Fruit fly (Drosophila melanogaster): ENCODE data around the gene Akt.

Akt gene

dm6 chr3R:16097661-16098329 lies 1.2 kb upstream of the Akt start (continued):
- peak; percentile 32 for TF ChIP-seq trh (GFP tag; optimal IDR thresholded peaks at IDR 0.05)
- TF ChIP-seq sd (tag; optimal IDR thresholded peaks at IDR 0.05), result no peak
- 0 out of 3 replicates have a peak, but pooled peaks have one; percentile 40 for TF ChIP-seq Dbx (GFP tag; IDR thresholded peaks at IDR 0.05)
- no peak for TF ChIP-seq luna (GFP tag; optimal IDR thresholded peaks at IDR 0.05)
- TF ChIP-seq usp (GFP tag; optimal IDR thresholded peaks at IDR 0.05), result no peak
- no peak for TF ChIP-seq CG31365 (tag; optimal IDR thresholded peaks at IDR 0.05)
- peak; percentile 74 for TF ChIP-seq Hr3 (GFP tag; optimal IDR thresholded peaks at IDR 0.05)
- TF ChIP-seq CG11504 (tag; optimal IDR thresholded peaks at IDR 0.05), result peak; percentile 86
- no peak for TF ChIP-seq zf30C (GFP tag; optimal IDR thresholded peaks at IDR 0.05)
- peak; percentile 71; the same call in 1 of the 2 replicates for TF ChIP-seq Awh (GFP tag; IDR thresholded peaks at IDR 0.05)
- TF ChIP-seq sens-2 (GFP tag; IDR thresholded peaks at IDR 0.05), result peak; percentile 62; the same call in 1 of the 2 replicates
- peak; percentile 50 for TF ChIP-seq CG1792 (GFP tag; optimal IDR thresholded peaks at IDR 0.05)
- TF ChIP-seq fd3F (GFP tag; optimal IDR thresholded peaks at IDR 0.05), result peak; percentile 45
- TF ChIP-seq hbn (GFP tag; IDR thresholded peaks at IDR 0.05; ENCODE audit: partially characterized antibody), result no peak
- peak; percentile 47; the same call in 1 of the 2 replicates for TF ChIP-seq seq (GFP tag; IDR thresholded peaks at IDR 0.05)
- no peak for TF ChIP-seq sima (GFP tag; optimal IDR thresholded peaks at IDR 0.05)
- TF ChIP-seq CG11560 (tag; IDR thresholded peaks at IDR 0.05), result peak; percentile 49; the same call in 1 of the 3 replicates
- TF ChIP-seq CG9817 (tag; optimal IDR thresholded peaks at IDR 0.05), result peak; percentile 48
- TF ChIP-seq CG3847 (GFP tag; IDR thresholded peaks at IDR 0.05), result peak; percentile 50
- peak; percentile 68; the same call in 1 of the 3 replicates for TF ChIP-seq CG2199 (GFP tag; IDR thresholded peaks at IDR 0.05)
- peak; percentile 73 to 88 for TF ChIP-seq chif (GFP tag; optimal IDR thresholded peaks at IDR 0.05)
- TF ChIP-seq Gug (GFP tag; IDR thresholded peaks at IDR 0.05), result peak; percentile 75
- TF ChIP-seq BtbVII (GFP tag; optimal IDR thresholded peaks at IDR 0.05), result no peak
- no peak for TF ChIP-seq HLH4C (GFP tag; IDR thresholded peaks at IDR 0.05; ENCODE audit: partially characterized antibody)
- peak in 1 of 3 experiments; percentile 70 for TF ChIP-seq Stat92E (GFP tag; optimal IDR thresholded peaks at IDR 0.05)
- TF ChIP-seq CG5953 (GFP tag; IDR thresholded peaks at IDR 0.05), result no peak
- peak; percentile 31 for TF ChIP-seq zfh2 (GFP tag; optimal IDR thresholded peaks at IDR 0.05)
- peak in 1 of 2 experiments; percentile 30 for TF ChIP-seq Eip74EF (GFP tag; optimal IDR thresholded peaks at IDR 0.05)
- peak; percentile 78 for TF ChIP-seq Antp (GFP tag; optimal IDR thresholded peaks at IDR 0.05)
- TF ChIP-seq Bdp1 (GFP tag; optimal IDR thresholded peaks at IDR 0.05), result peak; percentile 58
- peak; percentile 89 for TF ChIP-seq CG4424 (GFP tag; optimal IDR thresholded peaks at IDR 0.05)
- no peak for TF ChIP-seq unc-4 (GFP tag; IDR thresholded peaks at IDR 0.05; ENCODE audit: partially characterized antibody)
- TF ChIP-seq row (GFP tag; IDR thresholded peaks at IDR 0.05), result peak; percentile 89
- TF ChIP-seq gem (tag; optimal IDR thresholded peaks at IDR 0.05), result peak; percentile 86
- TF ChIP-seq Rx (GFP tag; IDR thresholded peaks at IDR 0.05), result no peak
- TF ChIP-seq HmgD (GFP tag; optimal IDR thresholded peaks at IDR 0.05), result no peak
- TF ChIP-seq repo (GFP tag; optimal IDR thresholded peaks at IDR 0.05), result peak; percentile 44
- peak; percentile 70 for TF ChIP-seq CG10366 (GFP tag; IDR thresholded peaks at IDR 0.05)
- peak; percentile 53; the same call in 1 of the 2 replicates for TF ChIP-seq CG7372 (GFP tag; IDR thresholded peaks at IDR 0.05)
- peak; percentile 53 for TF ChIP-seq B-H1 (GFP tag; IDR thresholded peaks at IDR 0.05)
- TF ChIP-seq dm (GFP tag; optimal IDR thresholded peaks at IDR 0.05), result peak; percentile 65
- TF ChIP-seq CG4404 (GFP tag; IDR thresholded peaks at IDR 0.05), result peak; percentile 94
- TF ChIP-seq Dek (tag; optimal IDR thresholded peaks at IDR 0.05), result peak; percentile 6
- peak; percentile 25 to 63 for TF ChIP-seq Hr51 (GFP tag; optimal IDR thresholded peaks at IDR 0.05)
- peak; percentile 59 for TF ChIP-seq crc (GFP tag; optimal IDR thresholded peaks at IDR 0.05)
- TF ChIP-seq insv (GFP tag; optimal IDR thresholded peaks at IDR 0.05), result no peak
- TF ChIP-seq cato (GFP tag; optimal IDR thresholded peaks at IDR 0.05; ENCODE audit: borderline replicate concordance), result peak; percentile 60
- no peak for TF ChIP-seq zen2 (GFP tag; IDR thresholded peaks at IDR 0.05; ENCODE audit: partially characterized antibody)
- peak; percentile 74 for TF ChIP-seq CoRest (tag; optimal IDR thresholded peaks at IDR 0.05)
